Worm (Caenorhabditis elegans): ENCODE measurements around the gene col-86.
A peak's percentile ranks its signal among the peaks of the same experiment; 100 is the strongest.

- TF ChIP-seq nhr-90 (tag; optimal IDR thresholded peaks at IDR 0.05; ENCODE audit: poor library complexity) (peak; percentile 44), nhr-11 (tag; optimal IDR thresholded peaks at IDR 0.05) (no peak), ztf-11 (tag; optimal IDR thresholded peaks at IDR 0.05) (no peak), lsy-2 (tag; optimal IDR thresholded peaks at IDR 0.05) (no peak), mep-1 (tag; optimal IDR thresholded peaks at IDR 0.05) (no peak)
Measured at ce11 chrII:13077746-13078145, 20.3 kb downstream of the col-86 start.
